Fruit fly (Drosophila melanogaster): ENCODE results near the gene CG4822.

Gene CG4822

DNA sequence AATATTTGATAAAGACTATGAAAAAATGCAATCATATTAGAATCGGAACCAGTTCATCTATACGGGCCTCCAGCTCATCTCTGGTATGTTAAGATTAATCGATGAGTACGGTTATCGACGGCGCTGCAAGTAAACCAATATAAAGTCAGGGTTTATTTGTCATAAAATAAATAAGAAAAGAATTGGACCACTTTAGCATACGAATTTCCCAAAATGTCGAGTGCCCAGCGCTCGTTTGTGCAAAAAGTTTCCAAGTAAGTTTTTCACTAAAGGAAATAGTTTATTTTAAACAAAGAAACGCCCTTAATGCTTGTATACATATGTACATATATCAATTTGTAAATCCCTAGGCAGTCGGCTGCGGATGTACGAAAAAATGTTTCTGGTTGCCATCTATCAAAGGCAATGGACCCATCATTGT lies 26.9 kb downstream of the CG4822 start, which contains the start of gene Zir (continued):
- TF ChIP-seq eyg (GFP tag; optimal IDR thresholded peaks at IDR 0.05) (no peak), Camta (GFP tag; optimal IDR thresholded peaks at IDR 0.05) (no peak), CG16815 (GFP tag; optimal IDR thresholded peaks at IDR 0.05) (no peak), Sry-δ (GFP tag; optimal IDR thresholded peaks at IDR 0.05) (peak; percentile 51), kah (GFP tag; optimal IDR thresholded peaks at IDR 0.05) (no peak), CG13624 (GFP tag; optimal IDR thresholded peaks at IDR 0.05) (peak; percentile 13), Mad (GFP tag; optimal IDR thresholded peaks at IDR 0.05) (no peak), ftz-f1 (GFP tag; optimal IDR thresholded peaks at IDR 0.05) (no peak), CG12744 (GFP tag; optimal IDR thresholded peaks at IDR 0.05) (no peak), sd (tag; optimal IDR thresholded peaks at IDR 0.05) (no peak), sr (GFP tag; IDR thresholded peaks at IDR 0.05) (no peak), CG6272 (GFP tag; IDR thresholded peaks at IDR 0.05) (no peak), Oli (tag; optimal IDR thresholded peaks at IDR 0.05) (no peak), Ets97D (GFP tag; optimal IDR thresholded peaks at IDR 0.05) (peak; percentile 36), CG13424 (tag; optimal IDR thresholded peaks at IDR 0.05) (no peak), Bteb2 (GFP tag; optimal IDR thresholded peaks at IDR 0.05) (no peak), GATAe (GFP tag; conservative IDR thresholded peaks at IDR 0.05) (no peak), CG12391 (tag; optimal IDR thresholded peaks at IDR 0.05) (peak; percentile 39), CG7963 (GFP tag; IDR thresholded peaks at IDR 0.05; ENCODE audit: partially characterized antibody) (peak; percentile 61; the same call in 2 of the 3 replicates), CG7839 (tag; optimal IDR thresholded peaks at IDR 0.05) (no peak), jumu (GFP tag; optimal IDR thresholded peaks at IDR 0.05) (no peak)

DNA sequence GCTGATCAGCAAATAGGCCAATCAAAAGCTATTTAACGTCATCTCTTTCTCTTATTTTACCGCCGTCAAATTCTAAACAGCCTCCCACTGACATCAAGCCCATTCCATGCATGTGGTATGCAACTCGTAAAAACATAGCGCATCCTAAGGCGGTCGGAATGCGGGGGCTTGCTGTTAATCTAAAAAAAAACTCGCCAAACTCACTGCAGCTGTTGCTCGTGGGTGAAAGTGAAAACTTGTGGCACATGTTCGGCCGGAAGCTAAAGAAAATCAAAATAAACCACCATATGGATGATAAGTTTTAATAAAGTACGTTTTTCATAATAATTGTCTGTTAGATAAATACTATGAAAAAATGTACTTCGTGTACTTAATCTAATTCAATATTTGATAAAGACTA lies 27.5 kb downstream of the CG4822 start:
- TF ChIP-seq CG6654 (GFP tag; optimal IDR thresholded peaks at IDR 0.05) = no peak
- peak; percentile 86 for TF ChIP-seq Blimp-1 (GFP tag; optimal IDR thresholded peaks at IDR 0.05)
- TF ChIP-seq CG2199 (GFP tag; IDR thresholded peaks at IDR 0.05) = 0 out of 3 replicates have a peak, but pooled peaks have one; percentile 21
- no peak for TF ChIP-seq CG10462 (GFP tag; optimal IDR thresholded peaks at IDR 0.05)
- TF ChIP-seq CG14014 (GFP tag; IDR thresholded peaks at IDR 0.05) = no peak
- TF ChIP-seq Rx (GFP tag; IDR thresholded peaks at IDR 0.05) = no peak
- peak; percentile 63 for TF ChIP-seq Nf-YB (GFP tag; optimal IDR thresholded peaks at IDR 0.05)
- peak; percentile 70 for TF ChIP-seq nau (GFP tag; optimal IDR thresholded peaks at IDR 0.05)
- no peak for TF ChIP-seq hkb (optimal IDR thresholded peaks at IDR 0.05)
- TF ChIP-seq hkb (GFP tag; IDR thresholded peaks at IDR 0.05) = 0 out of 2 replicates have a peak, but pooled peaks have one; percentile 8
- peak; percentile 10; the same call in 1 of the 2 replicates for TF ChIP-seq bbx (GFP tag; IDR thresholded peaks at IDR 0.05; ENCODE audit: partially characterized antibody)
- peak; percentile 11 for TF ChIP-seq twi (tag; optimal IDR thresholded peaks at IDR 0.05)
- TF ChIP-seq CG15073 (GFP tag; optimal IDR thresholded peaks at IDR 0.05) = no peak
- TF ChIP-seq esg (GFP tag; conservative IDR thresholded peaks at IDR 0.05) = no peak

DNA sequence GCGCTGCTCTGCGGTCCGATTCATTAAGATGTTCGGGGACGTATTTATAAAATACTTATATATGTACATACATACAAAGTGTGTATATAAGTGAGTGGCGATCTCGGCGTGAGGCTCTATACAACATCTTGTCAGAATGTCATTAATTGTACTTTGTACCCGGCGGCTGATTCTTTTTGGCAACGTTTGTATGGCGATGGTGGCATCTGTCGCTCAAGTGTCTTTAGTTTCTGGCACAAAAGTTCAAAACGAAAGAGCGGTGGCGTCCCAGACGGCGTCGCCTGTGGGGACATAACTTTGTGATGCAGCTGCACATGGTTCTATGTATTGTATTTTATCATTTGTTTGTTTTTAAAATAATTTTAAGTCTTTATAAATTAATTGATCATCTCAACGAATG lies 28.6 kb downstream of the CG4822 start:
- 0 out of 3 replicates have a peak, but pooled peaks have one; percentile 1 for TF ChIP-seq CG2199 (GFP tag; IDR thresholded peaks at IDR 0.05)
- peak; percentile 22 for TF ChIP-seq CG10543 (GFP tag; optimal IDR thresholded peaks at IDR 0.05)
- no peak for TF ChIP-seq CG4282 (GFP tag; optimal IDR thresholded peaks at IDR 0.05)
- TF ChIP-seq jigr1 (GFP tag; IDR thresholded peaks at IDR 0.05) = no peak
- peak; percentile 15 for TF ChIP-seq nau (GFP tag; optimal IDR thresholded peaks at IDR 0.05)
- TF ChIP-seq pho (GFP tag; optimal IDR thresholded peaks at IDR 0.05) = no peak
- no peak for TF ChIP-seq crp (GFP tag; optimal IDR thresholded peaks at IDR 0.05)
- TF ChIP-seq Ets65A (GFP tag) = peak; percentile 78
- TF ChIP-seq Med (GFP tag) = peak; percentile 47
- TF ChIP-seq gsb (GFP tag; IDR thresholded peaks at IDR 0.05) = no peak
- TF ChIP-seq ATbp (GFP tag; optimal IDR thresholded peaks at IDR 0.05) = no peak

Data from whole organism, embryonic.